Worm (Caenorhabditis elegans): ENCODE measurements around the gene asp-12.
A peak's percentile ranks its signal among the peaks of the same experiment; 100 is the strongest.

- TF ChIP-seq nhr-129 (tag; optimal IDR thresholded peaks at IDR 0.05) = peak; percentile 51
- TF ChIP-seq fos-1 (tag; optimal IDR thresholded peaks at IDR 0.05) = peak; percentile 82
- TF ChIP-seq sma-3 (GFP tag; optimal IDR thresholded peaks at IDR 0.05) = peak; percentile 92
- TF ChIP-seq ztf-11 (tag; optimal IDR thresholded peaks at IDR 0.05) = no peak
- peak; percentile 37 for TF ChIP-seq sem-4 (tag; optimal IDR thresholded peaks at IDR 0.05)
- peak; percentile 65 for TF ChIP-seq lin-13 (GFP tag; optimal IDR thresholded peaks at IDR 0.05)
- no peak for TF ChIP-seq elt-3 (tag; optimal IDR thresholded peaks at IDR 0.05)
- TF ChIP-seq unc-55 (GFP tag; optimal IDR thresholded peaks at IDR 0.05) = peak; percentile 10
- peak; percentile 3 for TF ChIP-seq unc-62 (GFP tag; optimal IDR thresholded peaks at IDR 0.05)
- peak; percentile 98 for TF ChIP-seq snpc-4 (tag; optimal IDR thresholded peaks at IDR 0.05)
- no peak for TF ChIP-seq nhr-23 (tag; optimal IDR thresholded peaks at IDR 0.05)
- TF ChIP-seq lin-39 (tag; optimal IDR thresholded peaks at IDR 0.05) = no peak
- no peak for TF ChIP-seq nhr-10 (tag; optimal IDR thresholded peaks at IDR 0.05)
- peak; percentile 61 for TF ChIP-seq egl-27 (tag; optimal IDR thresholded peaks at IDR 0.05)
These were observed 21.5 kb upstream of the asp-12 start for ce11 chrV:8247311-8248105.
